Worm (Caenorhabditis elegans) whole organism, L4 larva: ENCODE data around the gene pde-2.
A peak's percentile ranks its signal among the peaks of the same experiment; 100 is the strongest.

Source experiments
- F10B5.3 ChIP-seq: sonication (generic microtip); optimal IDR thresholded peaks from 2 replicates; lab custom pipeline; 2016; ENCODE audit warnings: mild to moderate bottlenecking, missing genetic modification characterization, missing compliant biosample characterization
- F37D6.2 ChIP-seq: sonication (generic microtip); optimal IDR thresholded peaks from 2 replicates; lab custom pipeline; 2016; ENCODE audit warnings: mild to moderate bottlenecking, missing genetic modification characterization, missing compliant biosample characterization
- T20F7.1 ChIP-seq: fragments of 200-800 bp; sonication (Bioruptor generic); optimal IDR thresholded peaks from 2 replicates; lab custom pipeline; 2018; ENCODE audit warnings: mild to moderate bottlenecking, missing genetic modification characterization, missing compliant biosample characterization
- Y105C5A.15 ChIP-seq: fragments of 200-800 bp; sonication (Bioruptor generic); IDR thresholded peaks from 2 replicates; pipeline ENCODE4 v1.3.6; 2022; ENCODE audit warnings: missing genetic modification characterization, missing compliant biosample characterization
- Y5F2A.4 ChIP-seq: fragments of 200-800 bp; sonication (Bioruptor generic); optimal IDR thresholded peaks from 2 replicates; lab custom pipeline; 2018; ENCODE audit warnings: mild to moderate bottlenecking, missing genetic modification characterization, missing compliant biosample characterization
- Y75B8A.6 ChIP-seq: fragments of 200-800 bp; sonication (Bioruptor generic); IDR thresholded peaks from 2 replicates; pipeline ENCODE4 v1.3.6; 2022; ENCODE audit warnings: missing genetic modification reagents, missing genetic modification characterization, missing compliant biosample characterization
- ZK337.2 ChIP-seq: fragments of 200-800 bp; sonication (Bioruptor generic); IDR thresholded peaks from 2 replicates; pipeline ENCODE4 v1.3.6; 2022; ENCODE audit warnings: missing genetic modification reagents, missing genetic modification characterization, missing compliant biosample characterization
- aly-2 ChIP-seq: sonication (generic microtip); optimal IDR thresholded peaks from 2 replicates; lab custom pipeline; 2018; ENCODE audit warnings: missing biosample characterization, missing genetic modification characterization
- arid-1 ChIP-seq: fragments of 200-800 bp; sonication (Bioruptor generic); conservative IDR thresholded peaks from 2 replicates; pipeline ENCODE4 v1.3.6; 2022; ENCODE audit warnings: missing genetic modification reagents, missing genetic modification characterization, missing compliant biosample characterization
- ceh-82 ChIP-seq: sonication (generic microtip); optimal IDR thresholded peaks from 2 replicates; lab custom pipeline; 2017; ENCODE audit warnings: missing biosample characterization, missing genetic modification characterization
- ctbp-1 ChIP-seq: fragments of 200-800 bp; sonication (Bioruptor generic); IDR thresholded peaks from 2 replicates; pipeline ENCODE4 v1.3.6; 2022; ENCODE audit warnings: missing genetic modification reagents, missing genetic modification characterization, missing compliant biosample characterization
- daf-16 ChIP-seq, 3 experiments: sonication (generic microtip); optimal IDR thresholded peaks; 2 replicates each; lab custom pipeline; 2016 to 2017; ENCODE audit warnings: missing genetic modification characterization in 3 of 3, missing genetic modification reagents in 3 of 3, mild to moderate bottlenecking in 2 of 3, missing compliant biosample characterization in 2 of 3, missing biosample characterization in 1 of 3, moderate library complexity in 1 of 3
- dmd-8 ChIP-seq: fragments of 200-800 bp; sonication (Bioruptor generic); IDR thresholded peaks from 2 replicates; pipeline ENCODE4 v1.3.6; 2022; ENCODE audit warnings: missing genetic modification characterization, missing compliant biosample characterization
- dmd-9 ChIP-seq: fragments of 200-800 bp; sonication (Bioruptor generic); IDR thresholded peaks from 2 replicates; pipeline ENCODE4 v1.3.6; 2022; ENCODE audit warnings: missing genetic modification reagents, missing genetic modification characterization, missing compliant biosample characterization
- duxl-1 ChIP-seq: sonication (generic microtip); optimal IDR thresholded peaks from 2 replicates; lab custom pipeline; 2016; ENCODE audit warnings: mild to moderate bottlenecking, missing genetic modification characterization, moderate library complexity, missing compliant biosample characterization; ENCODE audit not compliant: poor library complexity
- dve-1 ChIP-seq: sonication (generic microtip); optimal IDR thresholded peaks from 2 replicates; lab custom pipeline; 2017; ENCODE audit warnings: antibody characterized with exemption, mild to moderate bottlenecking, missing genetic modification characterization, missing compliant biosample characterization; ENCODE audit not compliant: insufficient read depth
- hif-1 ChIP-seq, 2 experiments: sonication (generic microtip); optimal IDR thresholded peaks; 2 replicates each; lab custom pipeline; 2016 to 2017; ENCODE audit warnings: missing compliant biosample characterization in 2 of 2, missing genetic modification characterization in 2 of 2, missing genetic modification reagents in 2 of 2, missing genotype in 2 of 2, mild to moderate bottlenecking in 1 of 2
- hlh-30 ChIP-seq: sonication (generic microtip); optimal IDR thresholded peaks from 2 replicates; lab custom pipeline; 2017; ENCODE audit warnings: antibody characterized with exemption, mild to moderate bottlenecking, missing genetic modification characterization, missing compliant biosample characterization; ENCODE audit not compliant: insufficient read depth
- lin-1 ChIP-seq: fragments of 200-800 bp; sonication (Bioruptor generic); IDR thresholded peaks from 2 replicates; pipeline ENCODE4 v1.3.6; 2022; ENCODE audit warnings: missing genetic modification reagents, missing genetic modification characterization, missing compliant biosample characterization
- lir-3 ChIP-seq: sonication (generic microtip); optimal IDR thresholded peaks from 2 replicates; lab custom pipeline; 2016; ENCODE audit warnings: mild to moderate bottlenecking, missing genetic modification characterization, missing compliant biosample characterization
- mdt-29 ChIP-seq: fragments of 200-800 bp; sonication (Bioruptor generic); IDR thresholded peaks from 2 replicates; pipeline ENCODE4 v1.3.6; 2022; ENCODE audit warnings: missing genetic modification reagents, missing genetic modification characterization, missing compliant biosample characterization
- mes-2 ChIP-seq: sonication (generic microtip); optimal IDR thresholded peaks from 2 replicates; lab custom pipeline; 2016; ENCODE audit warnings: missing genotype, mild to moderate bottlenecking, missing genetic modification characterization, missing compliant biosample characterization; ENCODE audit not compliant: poor library complexity, severe bottlenecking
- mxl-3 ChIP-seq: fragments of 200-800 bp; sonication (Bioruptor generic); optimal IDR thresholded peaks from 2 replicates; lab custom pipeline; 2018; ENCODE audit warnings: mild to moderate bottlenecking, missing genetic modification characterization, missing compliant biosample characterization
- nhr-102 ChIP-seq: sonication (generic microtip); optimal IDR thresholded peaks from 2 replicates; lab custom pipeline; 2016; ENCODE audit warnings: mild to moderate bottlenecking, missing genetic modification characterization, moderate library complexity, missing compliant biosample characterization
- nhr-237 ChIP-seq: sonication (generic microtip); optimal IDR thresholded peaks from 2 replicates; lab custom pipeline; 2017; ENCODE audit warnings: missing biosample characterization, missing genetic modification characterization
- nhr-25 ChIP-seq: sonication (generic microtip); optimal IDR thresholded peaks from 2 replicates; lab custom pipeline; 2017; ENCODE audit warnings: missing genetic modification characterization, mild to moderate bottlenecking, missing compliant biosample characterization, antibody characterized with exemption, moderate library complexity, borderline replicate concordance; ENCODE audit not compliant: insufficient read depth
- nhr-28 ChIP-seq: fragments of 150-350 bp; optimal IDR thresholded peaks from 2 replicates; lab custom pipeline; 2014; ENCODE audit warnings: missing biosample characterization, missing genetic modification characterization
- nhr-41 ChIP-seq: fragments of 200-800 bp; sonication (Bioruptor generic); IDR thresholded peaks from 2 replicates; pipeline ENCODE4 v1.3.6; 2022; ENCODE audit warnings: missing genetic modification reagents, missing genetic modification characterization, missing compliant biosample characterization
- nhr-42 ChIP-seq: fragments of 200-800 bp; sonication (Bioruptor generic); IDR thresholded peaks from 2 replicates; pipeline ENCODE4 v1.3.6; 2022; ENCODE audit warnings: missing genetic modification characterization, missing compliant biosample characterization
- nhr-48 ChIP-seq: sonication (generic microtip); optimal IDR thresholded peaks from 2 replicates; lab custom pipeline; 2016; ENCODE audit warnings: mild to moderate bottlenecking, missing genetic modification characterization, missing compliant biosample characterization
- nhr-77 ChIP-seq: fragments of 150-350 bp; optimal IDR thresholded peaks from 2 replicates; lab custom pipeline; 2014; ENCODE audit warnings: missing biosample characterization, missing genetic modification characterization
- pqm-1 ChIP-seq: sonication (generic microtip); optimal IDR thresholded peaks from 2 replicates; lab custom pipeline; 2017; ENCODE audit warnings: missing biosample characterization, missing genetic modification characterization
- saeg-2 ChIP-seq: fragments of 200-800 bp; sonication (Bioruptor generic); IDR thresholded peaks from 2 replicates; pipeline ENCODE4 v1.3.6; 2022; ENCODE audit warnings: missing genetic modification reagents, missing genetic modification characterization, missing compliant biosample characterization
- set-16 ChIP-seq: fragments of 200-800 bp; sonication (Bioruptor generic); IDR thresholded peaks from 2 replicates; pipeline ENCODE4 v1.3.6; 2022; ENCODE audit warnings: missing genetic modification reagents, missing genetic modification characterization, missing compliant biosample characterization
- snpc-4 ChIP-seq: fragments of 150-350 bp; optimal IDR thresholded peaks from 2 replicates; lab custom pipeline; 2014; ENCODE audit warnings: missing biosample characterization, missing genetic modification characterization
- unc-130 ChIP-seq: sonication (generic microtip); optimal IDR thresholded peaks from 2 replicates; lab custom pipeline; 2016; ENCODE audit warnings: missing genetic modification reagents, missing genetic modification characterization, missing compliant biosample characterization
- unc-39 ChIP-seq: sonication (generic microtip); optimal IDR thresholded peaks from 2 replicates; lab custom pipeline; 2017; ENCODE audit warnings: missing biosample characterization, missing genetic modification characterization
- unc-62 ChIP-seq, 3 experiments: fragments of 150-350 bp in 1 of 3; sonication (generic microtip); optimal IDR thresholded peaks in 2 of 3; peaks in 1 of 3; 1 replicate in 1 of 3; 2 replicates in 2 of 3; lab custom pipeline; 2014 to 2017; ENCODE audit warnings: missing biosample characterization in 3 of 3, missing genetic modification characterization in 3 of 3, missing genetic modification reagents in 3 of 3, missing genotype in 1 of 3
- vab-7 ChIP-seq: fragments of 200-800 bp; sonication (Bioruptor generic); IDR thresholded peaks from 2 replicates; pipeline ENCODE4 v1.3.6; 2022; ENCODE audit warnings: missing genetic modification reagents, missing genetic modification characterization, missing compliant biosample characterization
- zip-11 ChIP-seq: fragments of 200-800 bp; sonication (Bioruptor generic); IDR thresholded peaks from 2 replicates; pipeline ENCODE4 v1.3.6; 2022; ENCODE audit warnings: missing genetic modification characterization, missing compliant biosample characterization
- ztf-7 ChIP-seq: fragments of 150-350 bp; optimal IDR thresholded peaks from 2 replicates; lab custom pipeline; 2014; ENCODE audit warnings: missing biosample characterization, missing genetic modification characterization

The pde-2 gene

DNA sequence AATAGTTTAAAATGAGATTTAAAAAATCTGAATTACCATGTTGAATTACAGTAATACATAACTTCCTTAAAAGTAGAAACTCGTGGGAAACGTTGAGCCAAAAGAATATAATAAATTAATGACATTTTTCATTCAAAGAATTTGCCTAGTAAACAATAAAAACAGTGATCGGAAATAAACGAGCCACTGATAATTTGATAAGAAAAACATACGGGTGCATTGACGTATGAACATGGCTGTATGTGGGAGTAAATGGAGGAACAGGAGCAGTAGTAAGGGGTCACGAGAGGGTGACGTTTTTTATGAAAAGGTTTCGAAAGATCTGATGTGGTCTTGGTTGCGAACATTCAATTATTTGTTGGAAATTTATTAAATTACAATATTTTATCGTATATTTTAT lies 49.1 kb upstream of the pde-2 start:
- TF ChIP-seq lin-1 (GFP tag; lab: Robert Waterston, UW) (no peak), mxl-3 (no peak), T20F7.1 (GFP tag; lab: Kevin White, UChicago) (no peak), nhr-77 (tag; lab: Kevin White, UChicago) (peak; percentile 16), daf-16 (GFP tag; optimal IDR thresholded peaks at IDR 0.05; lab: Kevin White, UChicago) (no peak), daf-16 (tag; optimal IDR thresholded peaks at IDR 0.05; lab: Kevin White, UChicago) (peak; percentile 61), mes-2 (no peak), ctbp-1 (GFP tag; lab: Robert Waterston, UW) (no peak), dve-1 (peak; percentile 15), nhr-42 (GFP tag; lab: Robert Waterston, UW) (no peak), pqm-1 (peak; percentile 54), nhr-28 (peak; percentile 13), hlh-30 (peak; percentile 10)

ce11 chrIII:9026951-9027350 lies 45.3 kb upstream of the pde-2 start, which contains the start of gene F59B2.13:
Gene F59B2.13, minus strand, starts transcription at chrIII:9027051.
- TF ChIP-seq zip-11 (no peak), nhr-48 (tag; lab: Kevin White, UChicago) (no peak), set-16 (no peak), Y5F2A.4 (GFP tag; lab: Kevin White, UChicago) (no peak), mdt-29 (GFP tag; lab: Robert Waterston, UW) (no peak), ztf-7 (no peak), duxl-1 (no peak), dmd-9 (GFP tag; lab: Robert Waterston, UW) (no peak), unc-130 (GFP tag; lab: Kevin White, UChicago) (no peak), F37D6.2 (no peak), Y105C5A.15 (GFP tag; lab: Robert Waterston, UW) (no peak), ZK337.2 (GFP tag; lab: Robert Waterston, UW) (no peak), F10B5.3 (tag; lab: Kevin White, UChicago) (no peak)

ce11 chrIII:9023601-9024000 lies 41.9 kb upstream of the pde-2 start:
- TF ChIP-seq saeg-2 (GFP tag; lab: Robert Waterston, UW) (no peak), unc-62 (GFP tag; optimal IDR thresholded peaks at IDR 0.05 in 1 of 2; lab: Kevin White, UChicago) (peak in 1 of 2 experiments; percentile 92), unc-62 (tag; optimal IDR thresholded peaks at IDR 0.05; lab: Kevin White, UChicago) (no peak)

- TF ChIP-seq unc-62 (GFP tag; optimal IDR thresholded peaks at IDR 0.05 in 1 of 2; lab: Kevin White, UChicago) (no peak), unc-62 (tag; optimal IDR thresholded peaks at IDR 0.05; lab: Kevin White, UChicago) (no peak), snpc-4 (no peak), nhr-42 (GFP tag; lab: Robert Waterston, UW) (no peak), lir-3 (tag; lab: Kevin White, UChicago) (no peak)
- TF ChIP-seq, all 104 proteins: peak for 0
Measured at ce11 chrIII:9022535-9022934, 40.8 kb upstream of the pde-2 start, which contains the start of gene F59B2.14. Gene F59B2.14, minus strand, starts transcription at chrIII:9022635.

DNA sequence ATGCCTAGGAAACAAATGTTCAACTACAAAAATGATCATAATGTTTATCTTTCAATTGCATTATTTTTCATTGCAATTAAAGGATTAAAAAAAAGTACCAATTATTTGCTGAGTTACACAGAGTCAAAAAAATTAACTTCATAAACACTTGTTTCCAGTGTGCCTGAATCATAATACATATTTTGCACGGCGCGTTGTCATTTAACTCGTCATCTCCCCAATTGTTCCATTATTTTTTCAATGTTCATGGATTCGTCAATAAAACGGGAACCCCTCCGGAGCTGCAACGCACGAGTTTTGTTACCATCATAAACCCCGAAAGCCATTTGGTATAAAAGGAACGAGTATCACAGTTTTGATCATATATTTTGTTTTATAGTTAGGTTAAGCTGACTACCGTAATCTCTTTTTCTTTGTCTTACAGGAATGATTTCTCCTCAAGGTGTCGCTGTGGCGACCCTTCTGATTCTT lies 35.5 kb upstream of the pde-2 start, which contains the start of gene F59B2.12:
TSS of gene F59B2.12 (plus strand) at position 421 of the 471 bp plus-strand sequence.
- TF ChIP-seq ceh-82 (tag; lab: Kevin White, UChicago) (no peak), unc-62 (GFP tag; optimal IDR thresholded peaks at IDR 0.05 in 1 of 2; lab: Kevin White, UChicago) (peak in 1 of 2 experiments; percentile 90), unc-62 (tag; optimal IDR thresholded peaks at IDR 0.05; lab: Kevin White, UChicago) (no peak)

ce11 chrIII:9012309-9012708 lies 30.6 kb upstream of the pde-2 start, which contains the start of gene F59B2.9:
Gene F59B2.9, minus strand, starts transcription at chrIII:9012409.
- TF ChIP-seq nhr-41 (GFP tag; lab: Robert Waterston, UW) = no peak
- no peak for TF ChIP-seq dmd-8 (GFP tag; lab: Robert Waterston, UW)
- no peak for TF ChIP-seq arid-1 (GFP tag; lab: Robert Waterston, UW)
- no peak for TF ChIP-seq unc-39 (tag; lab: Kevin White, UChicago)
- no peak for TF ChIP-seq nhr-48 (tag; lab: Kevin White, UChicago)
- TF ChIP-seq vab-7 (GFP tag; lab: Robert Waterston, UW) = no peak
- no peak for TF ChIP-seq nhr-25 (tag; lab: Kevin White, UChicago)
- TF ChIP-seq Y75B8A.6 (GFP tag; lab: Robert Waterston, UW) = no peak
- no peak for TF ChIP-seq F10B5.3 (tag; lab: Kevin White, UChicago)
- no peak for TF ChIP-seq ztf-7
- TF ChIP-seq nhr-102 (tag; lab: Kevin White, UChicago) = no peak
- TF ChIP-seq aly-2 (tag; lab: Kevin White, UChicago) = no peak
- TF ChIP-seq nhr-237 = no peak
- TF ChIP-seq hif-1 (tag; optimal IDR thresholded peaks at IDR 0.05; lab: Kevin White, UChicago) = no peak
